Fruit fly (Drosophila melanogaster) whole organism, wandering third instar larva: ENCODE measurements around the gene CG15337.

ENCODE experiments used
- CG9705 ChIP-seq: fragments of 200-800 bp; sonication (Bioruptor generic); optimal IDR thresholded peaks from 2 replicates; lab custom pipeline; 2018; ENCODE audit warnings: missing biosample characterization, mild to moderate bottlenecking, missing genetic modification characterization
- usp ChIP-seq: fragments of >200 bp; optimal IDR thresholded peaks from 2 replicates; lab custom pipeline; 2017; ENCODE audit warnings: missing biosample characterization, missing genetic modification characterization

DNA sequence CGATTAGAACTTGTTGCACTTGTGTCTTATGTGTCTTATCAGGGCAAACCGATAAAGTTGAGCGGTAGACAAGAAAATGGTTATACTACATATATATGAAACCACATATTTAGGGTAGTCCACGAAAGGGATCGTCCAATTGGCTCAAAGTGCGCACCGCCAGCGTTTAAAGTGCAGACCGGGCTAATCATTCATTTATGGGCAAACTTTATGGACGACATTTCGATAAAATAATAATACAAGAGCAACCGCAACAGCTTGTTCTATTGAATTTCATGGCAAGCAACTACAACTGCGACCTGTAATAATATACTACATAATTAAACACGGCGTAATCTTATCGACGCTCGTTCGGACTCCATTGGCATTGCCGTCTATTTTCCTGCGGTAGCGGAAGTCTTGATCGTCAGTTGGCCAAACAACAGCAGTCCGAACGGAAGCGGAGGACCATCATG is 24.4 kb upstream of the CG15337 start, which contains the start of the genes cyr and CG2120:
- TF ChIP-seq usp (GFP tag; lab: Kevin White, UChicago) = no peak
- TF ChIP-seq CG9705 (GFP tag; lab: Kevin White, UChicago) = no peak
